Fruit fly (Drosophila melanogaster) whole organism: Measurements from ENCODE around the gene gukh.

Source experiments
- CG8478 ChIP-seq: fragments of >200 bp; optimal IDR thresholded peaks from 2 replicates; lab custom pipeline; 2018; ENCODE audit warnings: inconsistent platforms
- EcR ChIP-seq, 2 experiments: fragments of >200 bp; optimal IDR thresholded peaks; 2 replicates each; lab custom pipeline; 2017; ENCODE audit warnings: missing biosample characterization in 2 of 2, missing genetic modification characterization in 2 of 2, missing genetic modification reagents in 2 of 2
- pan ChIP-seq: fragments of >200 bp; optimal IDR thresholded peaks from 2 replicates; lab custom pipeline; 2017
- psq ChIP-seq: fragments of >200 bp; optimal IDR thresholded peaks from 2 replicates; lab custom pipeline; 2017

dm6 chr3R:19033238-19033637 is 49.4 kb downstream of the gukh start, which contains the start of gene CG6026:
- TF ChIP-seq psq (lab: Kevin White, UChicago) (no peak), CG8478 (lab: Kevin White, UChicago) (no peak), EcR (GFP tag; optimal IDR thresholded peaks at IDR 0.05; lab: Kevin White, UChicago) (no peak), pan (lab: Kevin White, UChicago) (no peak)
